Worm (Caenorhabditis elegans) whole organism, late embryonic: ENCODE measurements around the gene Y73B6BL.44.

Experiments
- F13H6.1 ChIP-seq: sonication (generic microtip); optimal IDR thresholded peaks from 2 replicates; lab custom pipeline; 2016; ENCODE audit warnings: missing genetic modification characterization, missing compliant biosample characterization
- ceh-14 ChIP-seq: sonication (generic microtip); optimal IDR thresholded peaks from 2 replicates; lab custom pipeline; 2016; ENCODE audit warnings: missing genotype, missing genetic modification characterization, missing compliant biosample characterization
- che-1 ChIP-seq: sonication (generic microtip); optimal IDR thresholded peaks from 2 replicates; lab custom pipeline; 2016; ENCODE audit warnings: mild to moderate bottlenecking, missing genetic modification characterization, missing compliant biosample characterization
- dmd-4 ChIP-seq: sonication (generic microtip); optimal IDR thresholded peaks from 2 replicates; lab custom pipeline; 2016; ENCODE audit warnings: borderline replicate concordance, missing genetic modification characterization, missing compliant biosample characterization
- fkh-10 ChIP-seq: fragments of 150-350 bp; optimal IDR thresholded peaks from 2 replicates; lab custom pipeline; 2014; ENCODE audit warnings: missing biosample characterization, missing genetic modification reagents, missing genetic modification characterization
- lin-11 ChIP-seq: fragments of 200-800 bp; sonication (Bioruptor generic); optimal IDR thresholded peaks from 2 replicates; lab custom pipeline; 2018; ENCODE audit warnings: mild to moderate bottlenecking, missing genetic modification characterization, missing compliant biosample characterization
- npax-4 ChIP-seq: sonication (generic microtip); optimal IDR thresholded peaks from 2 replicates; lab custom pipeline; 2016; ENCODE audit warnings: missing genetic modification characterization, missing compliant biosample characterization
- pag-3 ChIP-seq: sonication (generic microtip); optimal IDR thresholded peaks from 2 replicates; lab custom pipeline; 2016; ENCODE audit warnings: missing compliant biosample characterization, missing genetic modification characterization, borderline replicate concordance
- pqm-1 ChIP-seq: sonication (generic microtip); optimal IDR thresholded peaks from 2 replicates; lab custom pipeline; 2016; ENCODE audit warnings: missing genetic modification characterization, missing compliant biosample characterization
- pros-1 ChIP-seq: fragments of 150-350 bp; optimal IDR thresholded peaks from 2 replicates; lab custom pipeline; 2014; ENCODE audit warnings: missing biosample characterization, missing genetic modification reagents, missing genetic modification characterization
- tbx-2 ChIP-seq: sonication (generic microtip); optimal IDR thresholded peaks from 2 replicates; lab custom pipeline; 2016; ENCODE audit warnings: missing genetic modification characterization, missing compliant biosample characterization
- unc-86 ChIP-seq: sonication (generic microtip); optimal IDR thresholded peaks from 2 replicates; lab custom pipeline; 2016; ENCODE audit warnings: missing genetic modification characterization, missing compliant biosample characterization

DNA sequence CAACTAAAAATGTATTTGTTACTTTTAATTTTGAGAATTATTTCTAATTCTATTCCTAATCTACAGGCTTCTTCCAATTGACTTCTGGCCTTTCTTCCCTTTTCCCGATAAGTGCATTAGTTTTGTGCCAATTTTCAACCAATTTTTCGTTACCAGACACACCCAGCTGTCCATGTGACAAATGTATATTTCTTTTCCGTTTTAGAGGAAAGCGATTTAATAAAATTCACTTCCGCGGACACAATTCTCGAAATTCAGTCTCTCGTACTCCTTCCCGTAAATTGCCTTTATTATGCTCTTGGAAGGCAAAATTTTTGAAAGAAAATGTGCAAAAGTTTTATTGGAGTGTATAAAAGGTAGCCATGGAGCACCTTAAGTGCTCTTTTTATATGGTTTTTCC, 49.6 kb downstream of the Y73B6BL.44 start:
- TF ChIP-seq F13H6.1 (tag; lab: Kevin White, UChicago) = no peak
- no peak for TF ChIP-seq dmd-4 (tag; lab: Kevin White, UChicago)
- TF ChIP-seq pros-1 = no peak
- no peak for TF ChIP-seq tbx-2 (tag; lab: Kevin White, UChicago)
- TF ChIP-seq fkh-10 = no peak
- no peak for TF ChIP-seq ceh-14 (tag; lab: Kevin White, UChicago)
- TF ChIP-seq che-1 (tag; lab: Kevin White, UChicago) = no peak
- no peak for TF ChIP-seq unc-86
- no peak for TF ChIP-seq npax-4 (tag; lab: Kevin White, UChicago)
- no peak for TF ChIP-seq pqm-1 (tag; lab: Kevin White, UChicago)
- no peak for TF ChIP-seq lin-11 (tag; lab: Kevin White, UChicago)
- TF ChIP-seq pag-3 (tag; lab: Kevin White, UChicago) = no peak
